Worm (Caenorhabditis elegans): ENCODE results near the gene mrpl-32.

ce11 chrIII:8405449-8405962 is 44.1 kb upstream of the mrpl-32 start, which contains the start of the genes ubxn-4 and cyy-1:
- TF ChIP-seq pqm-1 (tag; optimal IDR thresholded peaks at IDR 0.05), result no peak
- TF ChIP-seq R02D3.7 (tag; optimal IDR thresholded peaks at IDR 0.05), result no peak
- TF ChIP-seq nhr-237 (tag; optimal IDR thresholded peaks at IDR 0.05), result no peak
